Worm (Caenorhabditis elegans): ENCODE data around the gene H20J04.9.

ce11 chrII:4374885-4375284, 23.9 kb downstream of the H20J04.9 start:
- no peak for TF ChIP-seq zip-5 (tag; optimal IDR thresholded peaks at IDR 0.05)
- no peak for TF ChIP-seq pag-3 (tag; optimal IDR thresholded peaks at IDR 0.05; ENCODE audit: borderline replicate concordance)
- TF ChIP-seq K09A11.1 (tag; optimal IDR thresholded peaks at IDR 0.05; ENCODE audit: insufficient read depth): no peak
- no peak for TF ChIP-seq nfya-1 (tag; optimal IDR thresholded peaks at IDR 0.05)
- no peak for TF ChIP-seq ref-2 (tag; optimal IDR thresholded peaks at IDR 0.05)
- no peak for TF ChIP-seq hlh-30 (tag; optimal IDR thresholded peaks at IDR 0.05; ENCODE audit: insufficient read depth)
- TF ChIP-seq unc-3 (GFP tag; conservative IDR thresholded peaks at IDR 0.05): no peak
- no peak for TF ChIP-seq unc-3 (tag; optimal IDR thresholded peaks at IDR 0.05)

All from whole organism, late embryonic.